Worm (Caenorhabditis elegans): Measurements from ENCODE around the gene Y17G9B.11.

Y17G9B.11 gene

DNA sequence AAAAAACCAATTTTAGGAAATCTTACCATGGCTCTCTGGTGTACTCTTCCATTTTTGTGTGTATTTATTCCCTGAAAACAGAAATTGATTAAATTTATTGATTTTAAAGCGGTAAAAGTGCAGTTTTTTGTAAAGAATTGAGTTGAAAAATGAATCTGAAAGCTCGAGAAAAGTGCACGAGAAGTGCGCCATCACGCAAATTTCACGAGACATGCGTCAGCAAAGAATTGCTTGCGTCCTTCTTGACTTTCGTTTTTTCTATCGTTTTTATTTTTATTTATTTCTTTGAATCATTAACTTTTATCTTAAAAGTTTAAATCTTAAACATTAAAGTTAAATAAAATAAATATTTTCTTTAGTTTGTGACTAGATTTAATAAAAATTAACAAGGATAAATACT lies 11.0 kb upstream of the Y17G9B.11 start, which contains the start of gene timm-17B.1 (continued):
- TF ChIP-seq atf-7 (tag; optimal IDR thresholded peaks at IDR 0.05) (no peak), xnd-1 (tag; optimal IDR thresholded peaks at IDR 0.05) (peak; percentile 51), nhr-80 (tag; optimal IDR thresholded peaks at IDR 0.05) (peak; percentile 8), ceh-27 (GFP tag; optimal IDR thresholded peaks at IDR 0.05) (no peak), egl-18 (GFP tag; IDR thresholded peaks at IDR 0.05) (no peak), sdz-38 (tag; optimal IDR thresholded peaks at IDR 0.05) (no peak), dpl-1 (GFP tag; optimal IDR thresholded peaks at IDR 0.05) (no peak), F23B12.7 (tag; optimal IDR thresholded peaks at IDR 0.05; ENCODE audit: insufficient read depth) (no peak), chd-7 (tag; optimal IDR thresholded peaks at IDR 0.05) (no peak), ceh-58 (GFP tag; IDR thresholded peaks at IDR 0.05) (no peak), Y53G8AR.9 (GFP tag; conservative IDR thresholded peaks at IDR 0.05) (0 out of 2 replicates have a peak, but pooled peaks have one; percentile 62), nfya-1 (tag; optimal IDR thresholded peaks at IDR 0.05; ENCODE audit: borderline replicate concordance, insufficient read depth) (no peak), mxl-1 (tag; optimal IDR thresholded peaks at IDR 0.05) (no peak), ztf-28 (GFP tag; IDR thresholded peaks at IDR 0.05) (no peak), lag-1 (GFP tag; IDR thresholded peaks at IDR 0.05) (no peak), hrde-1 (tag; optimal IDR thresholded peaks at IDR 0.05; ENCODE audit: borderline replicate concordance) (no peak), egrh-3 (GFP tag; IDR thresholded peaks at IDR 0.05) (no peak), zfh-2 (GFP tag; conservative IDR thresholded peaks at IDR 0.05) (no peak), lin-35 (GFP tag; optimal IDR thresholded peaks at IDR 0.05) (peak in 1 of 3 experiments; percentile 66), lsl-1 (GFP tag; optimal IDR thresholded peaks at IDR 0.05) (peak; percentile 54), unc-62 (GFP tag; optimal IDR thresholded peaks at IDR 0.05) (no peak), snpc-3.4 (tag; optimal IDR thresholded peaks at IDR 0.05) (peak; percentile 19), ztf-6 (GFP tag; IDR thresholded peaks at IDR 0.05) (no peak), Y95B8A.8 (GFP tag; IDR thresholded peaks at IDR 0.05) (no peak), rcor-1 (GFP tag; IDR thresholded peaks at IDR 0.05) (peak; percentile 63; the same call in 1 of the 2 replicates), lsy-27 (tag; optimal IDR thresholded peaks at IDR 0.05; ENCODE audit: borderline replicate concordance, insufficient read depth) (no peak), hlh-12 (tag; optimal IDR thresholded peaks at IDR 0.05) (no peak), ama-1 (optimal IDR thresholded peaks at IDR 0.05) (no peak), ama-1 (GFP tag; optimal IDR thresholded peaks at IDR 0.05) (no peak), nhr-120 (GFP tag; IDR thresholded peaks at IDR 0.05) (no peak), ceh-79 (tag; optimal IDR thresholded peaks at IDR 0.05) (no peak), T26A5.8 (tag; optimal IDR thresholded peaks at IDR 0.05) (no peak), F33H1.4 (GFP tag; IDR thresholded peaks at IDR 0.05) (peak; percentile 62), hlh-26 (GFP tag; conservative IDR thresholded peaks at IDR 0.05) (no peak), ZK185.1 (tag; optimal IDR thresholded peaks at IDR 0.05; ENCODE audit: poor library complexity, severe bottlenecking) (peak; percentile 49), ztf-26 (tag; optimal IDR thresholded peaks at IDR 0.05) (no peak), tbx-9 (tag; optimal IDR thresholded peaks at IDR 0.05; ENCODE audit: borderline replicate concordance) (no peak), let-526 (GFP tag; IDR thresholded peaks at IDR 0.05) (no peak), lir-1 (GFP tag; conservative IDR thresholded peaks at IDR 0.05) (no peak), Y79H2A.3 (GFP tag; conservative IDR thresholded peaks at IDR 0.05) (no peak), K12H6.12 (tag; optimal IDR thresholded peaks at IDR 0.05) (no peak), F37B4.10 (GFP tag; IDR thresholded peaks at IDR 0.05) (no peak), F22D6.2 (tag; optimal IDR thresholded peaks at IDR 0.05) (no peak), nhr-90 (tag; optimal IDR thresholded peaks at IDR 0.05) (no peak), K11D2.4 (GFP tag; IDR thresholded peaks at IDR 0.05) (no peak), tbp1 (GFP tag; optimal IDR thresholded peaks at IDR 0.05) (peak; percentile 9), lin-54 (GFP tag; optimal IDR thresholded peaks at IDR 0.05) (peak; percentile 67), ztf-25 (GFP tag; IDR thresholded peaks at IDR 0.05) (no peak), B0261.1 (tag; optimal IDR thresholded peaks at IDR 0.05) (no peak), ceh-100 (GFP tag; IDR thresholded peaks at IDR 0.05) (peak; percentile 39; the same call in 1 of the 2 replicates)
